Fruit fly (Drosophila melanogaster) whole organism, embryonic: ENCODE measurements around the gene CG18281.
A peak's percentile ranks its signal among the peaks of the same experiment; 100 is the strongest.

Experiments used
- Bdp1 ChIP-seq: fragments of 200-800 bp; sonication (Bioruptor generic); optimal IDR thresholded peaks from 3 replicates; lab custom pipeline; 2016; ENCODE audit warnings: missing biosample characterization, missing genetic modification characterization
- Bgb ChIP-seq: fragments of 200-800 bp; sonication (Bioruptor generic); IDR thresholded peaks from 2 replicates; pipeline ENCODE4 v1.3.6; 2022; ENCODE audit warnings: missing biosample characterization, missing genetic modification characterization; ENCODE audit not compliant: partially characterized antibody
- CG10462 ChIP-seq: fragments of 200-800 bp; sonication (Bioruptor generic); optimal IDR thresholded peaks from 2 replicates; lab custom pipeline; 2016; ENCODE audit warnings: missing biosample characterization, missing genetic modification characterization
- CG10654 ChIP-seq: fragments of 200-800 bp; sonication (Bioruptor generic); optimal IDR thresholded peaks from 2 replicates; lab custom pipeline; 2016; ENCODE audit warnings: missing biosample characterization, missing genetic modification characterization
- CG10959 ChIP-seq: fragments of 200-800 bp; sonication (Bioruptor generic); IDR thresholded peaks from 2 replicates; pipeline ENCODE4 v1.3.6; 2022; ENCODE audit warnings: missing biosample characterization, missing genetic modification characterization
- CG11398 ChIP-seq: fragments of 200-800 bp; sonication (Bioruptor generic); optimal IDR thresholded peaks from 2 replicates; lab custom pipeline; 2016; ENCODE audit warnings: missing biosample characterization, missing genetic modification characterization
- CG11504 ChIP-seq: fragments of 200-800 bp; sonication (Bioruptor generic); optimal IDR thresholded peaks from 3 replicates; lab custom pipeline; 2019; ENCODE audit warnings: missing biosample characterization, mild to moderate bottlenecking, missing genetic modification characterization, moderate library complexity
- CG12219 ChIP-seq: fragments of 200-800 bp; sonication (Bioruptor generic); optimal IDR thresholded peaks from 3 replicates; lab custom pipeline; 2018; ENCODE audit warnings: missing biosample characterization, mild to moderate bottlenecking, missing genetic modification characterization
- CG13287 ChIP-seq: fragments of 200-800 bp; sonication (Bioruptor generic); IDR thresholded peaks from 2 replicates; pipeline ENCODE4 v1.3.6; 2022; ENCODE audit warnings: missing biosample characterization, missing genetic modification characterization; ENCODE audit not compliant: partially characterized antibody
- CG14014 ChIP-seq: fragments of 200-800 bp; sonication (Bioruptor generic); IDR thresholded peaks from 2 replicates; pipeline ENCODE4 v1.3.6; 2022; ENCODE audit warnings: missing biosample characterization, missing genetic modification characterization
- CG14667 ChIP-seq: fragments of 200-800 bp; sonication (Bioruptor generic); IDR thresholded peaks from 2 replicates; pipeline ENCODE4 v1.3.6; 2022; ENCODE audit warnings: missing biosample characterization, missing genetic modification characterization
- CG1529 ChIP-seq: fragments of 200-800 bp; sonication (Bioruptor generic); optimal IDR thresholded peaks from 3 replicates; lab custom pipeline; 2018; ENCODE audit warnings: missing biosample characterization, missing genetic modification characterization
- CG15514 ChIP-seq: fragments of 200-800 bp; sonication (Bioruptor generic); optimal IDR thresholded peaks from 3 replicates; lab custom pipeline; 2017; ENCODE audit warnings: missing biosample characterization, missing genetic modification characterization, mild to moderate bottlenecking, moderate library complexity, missing genetic modification reagents
- CG1602 ChIP-seq: fragments of 200-800 bp; sonication (Bioruptor generic); optimal IDR thresholded peaks from 3 replicates; lab custom pipeline; 2016; ENCODE audit warnings: missing biosample characterization, missing genetic modification characterization
- CG1603 ChIP-seq: fragments of 200-800 bp; sonication (Bioruptor generic); optimal IDR thresholded peaks from 2 replicates; lab custom pipeline; 2019; ENCODE audit warnings: missing biosample characterization, mild to moderate bottlenecking, missing genetic modification characterization, moderate library complexity
- CG17361 ChIP-seq: fragments of 200-800 bp; sonication (Bioruptor generic); IDR thresholded peaks from 3 replicates; pipeline ENCODE4 v1.3.6; 2022; ENCODE audit warnings: missing biosample characterization, missing genetic modification characterization
- CG18619 ChIP-seq: fragments of 200-800 bp; sonication (Bioruptor generic); optimal IDR thresholded peaks from 3 replicates; lab custom pipeline; 2017; ENCODE audit warnings: missing biosample characterization, mild to moderate bottlenecking, missing genetic modification characterization
- CG2712 ChIP-seq: fragments of 200-800 bp; optimal IDR thresholded peaks from 3 replicates; lab custom pipeline; 2019; ENCODE audit warnings: missing biosample characterization, mild to moderate bottlenecking, missing genetic modification characterization, moderate library complexity
- CG32532 ChIP-seq: fragments of 200-800 bp; sonication (Bioruptor generic); IDR thresholded peaks from 2 replicates; pipeline ENCODE4 v1.3.6; 2022; ENCODE audit warnings: missing biosample characterization, missing genetic modification characterization
- CG3995 ChIP-seq: fragments of 200-800 bp; sonication (Bioruptor generic); optimal IDR thresholded peaks from 3 replicates; lab custom pipeline; 2016; ENCODE audit warnings: missing biosample characterization, missing genetic modification characterization
- CG43689 ChIP-seq: fragments of 200-800 bp; sonication (Bioruptor generic); IDR thresholded peaks from 2 replicates; pipeline ENCODE4 v1.3.6; 2022; ENCODE audit warnings: missing biosample characterization, missing genetic modification characterization
- CG4730 ChIP-seq: fragments of 200-800 bp; sonication (Bioruptor generic); IDR thresholded peaks from 2 replicates; pipeline ENCODE4 v1.3.6; 2022; ENCODE audit warnings: missing biosample characterization, missing genetic modification characterization
- CG8281 ChIP-seq: fragments of 200-800 bp; sonication (Bioruptor generic); optimal IDR thresholded peaks from 2 replicates; lab custom pipeline; 2018; ENCODE audit warnings: missing biosample characterization, mild to moderate bottlenecking, missing genetic modification characterization, moderate library complexity
- CG8765 ChIP-seq: fragments of 200-800 bp; sonication (Bioruptor generic); IDR thresholded peaks from 2 replicates; pipeline ENCODE4 v1.3.6; 2022; ENCODE audit warnings: missing biosample characterization, missing genetic modification characterization
- CG9932 ChIP-seq: fragments of 200-800 bp; sonication (Bioruptor generic); IDR thresholded peaks from 2 replicates; pipeline ENCODE4 v1.3.6; 2022; ENCODE audit warnings: missing biosample characterization, missing genetic modification characterization
- D19A ChIP-seq: fragments of 200-800 bp; optimal IDR thresholded peaks from 3 replicates; lab custom pipeline; 2019; ENCODE audit warnings: missing biosample characterization, mild to moderate bottlenecking, missing genetic modification characterization, moderate library complexity
- Dip2 ChIP-seq: fragments of 200-800 bp; sonication (Bioruptor generic); IDR thresholded peaks from 2 replicates; pipeline ENCODE4 v1.3.6; 2022; ENCODE audit warnings: missing biosample characterization, missing genetic modification characterization
- Fer1 ChIP-seq: fragments of 200-800 bp; sonication (Bioruptor generic); optimal IDR thresholded peaks from 2 replicates; lab custom pipeline; 2017; ENCODE audit warnings: missing biosample characterization, mild to moderate bottlenecking, missing genetic modification characterization
- HLHmδ ChIP-seq: fragments of 200-800 bp; sonication (Bioruptor generic); optimal IDR thresholded peaks from 2 replicates; lab custom pipeline; 2018; ENCODE audit warnings: missing biosample characterization, mild to moderate bottlenecking, missing genetic modification characterization, moderate library complexity
- Nf-YC ChIP-seq: fragments of 200-800 bp; optimal IDR thresholded peaks from 3 replicates; lab custom pipeline; 2019; ENCODE audit warnings: missing biosample characterization, mild to moderate bottlenecking, missing genetic modification characterization, moderate library complexity
- Opbp ChIP-seq: fragments of 200-800 bp; sonication (Bioruptor generic); IDR thresholded peaks from 3 replicates; pipeline ENCODE4 v1.3.6; 2022; ENCODE audit warnings: missing biosample characterization, missing genetic modification characterization; ENCODE audit not compliant: partially characterized antibody
- Pdp1 ChIP-seq, 2 experiments: fragments of 200-800 bp; sonication (Bioruptor generic); optimal IDR thresholded peaks; 3 replicates each; lab custom pipeline; 2016; ENCODE audit warnings: missing biosample characterization in 2 of 2, missing genetic modification characterization in 2 of 2, mild to moderate bottlenecking in 1 of 2, moderate library complexity in 1 of 2
- Sry-β ChIP-seq: fragments of 200-800 bp; sonication (Bioruptor generic); optimal IDR thresholded peaks from 2 replicates; lab custom pipeline; 2018; ENCODE audit warnings: missing biosample characterization, mild to moderate bottlenecking, missing genetic modification characterization, moderate library complexity
- Sry-δ ChIP-seq: fragments of 200-800 bp; sonication (Bioruptor generic); optimal IDR thresholded peaks from 2 replicates; lab custom pipeline; 2016; ENCODE audit warnings: missing biosample characterization, missing genetic modification characterization
- ash1 ChIP-seq: fragments of 200-800 bp; sonication (Bioruptor generic); optimal IDR thresholded peaks from 2 replicates; lab custom pipeline; 2018; ENCODE audit warnings: missing biosample characterization, mild to moderate bottlenecking, missing genetic modification characterization
- fd64A ChIP-seq: fragments of 200-800 bp; sonication (Bioruptor generic); optimal IDR thresholded peaks from 3 replicates; lab custom pipeline; 2018; ENCODE audit warnings: missing biosample characterization, mild to moderate bottlenecking, missing genetic modification characterization
- gem ChIP-seq: fragments of 200-800 bp; sonication (Bioruptor generic); optimal IDR thresholded peaks from 2 replicates; lab custom pipeline; 2019; ENCODE audit warnings: missing biosample characterization, mild to moderate bottlenecking, missing genetic modification characterization, moderate library complexity
- klu ChIP-seq: fragments of 200-800 bp; sonication (Bioruptor generic); IDR thresholded peaks from 2 replicates; pipeline ENCODE4 v1.3.6; 2022; ENCODE audit warnings: missing biosample characterization, missing genetic modification characterization
- phol ChIP-seq: fragments of 200-800 bp; sonication (Bioruptor generic); optimal IDR thresholded peaks from 3 replicates; lab custom pipeline; 2018; ENCODE audit warnings: missing biosample characterization, mild to moderate bottlenecking, missing genetic modification characterization, moderate library complexity
- ranshi ChIP-seq: fragments of 200-800 bp; sonication (Bioruptor generic); IDR thresholded peaks from 2 replicates; pipeline ENCODE4 v1.3.6; 2022; ENCODE audit warnings: missing biosample characterization, missing genetic modification characterization
- repo ChIP-seq: fragments of 200-800 bp; sonication (Bioruptor generic); optimal IDR thresholded peaks from 2 replicates; lab custom pipeline; 2016; ENCODE audit warnings: missing biosample characterization, missing genetic modification characterization
- sug ChIP-seq: fragments of 200-800 bp; optimal IDR thresholded peaks from 2 replicates; lab custom pipeline; 2019; ENCODE audit warnings: missing biosample characterization, mild to moderate bottlenecking, missing genetic modification characterization, moderate library complexity
- trh ChIP-seq: fragments of 200-800 bp; sonication (Bioruptor generic); optimal IDR thresholded peaks from 2 replicates; lab custom pipeline; 2016; ENCODE audit warnings: missing biosample characterization, missing genetic modification characterization
- tx ChIP-seq: fragments of 200-800 bp; sonication (Bioruptor generic); optimal IDR thresholded peaks from 2 replicates; lab custom pipeline; 2016; ENCODE audit warnings: missing biosample characterization, missing genetic modification characterization
- unc-4 ChIP-seq: fragments of 200-800 bp; sonication (Bioruptor generic); IDR thresholded peaks from 2 replicates; pipeline ENCODE4 v1.3.6; 2022; ENCODE audit warnings: missing biosample characterization, missing genetic modification characterization; ENCODE audit not compliant: partially characterized antibody

The CG18281 gene

DNA sequence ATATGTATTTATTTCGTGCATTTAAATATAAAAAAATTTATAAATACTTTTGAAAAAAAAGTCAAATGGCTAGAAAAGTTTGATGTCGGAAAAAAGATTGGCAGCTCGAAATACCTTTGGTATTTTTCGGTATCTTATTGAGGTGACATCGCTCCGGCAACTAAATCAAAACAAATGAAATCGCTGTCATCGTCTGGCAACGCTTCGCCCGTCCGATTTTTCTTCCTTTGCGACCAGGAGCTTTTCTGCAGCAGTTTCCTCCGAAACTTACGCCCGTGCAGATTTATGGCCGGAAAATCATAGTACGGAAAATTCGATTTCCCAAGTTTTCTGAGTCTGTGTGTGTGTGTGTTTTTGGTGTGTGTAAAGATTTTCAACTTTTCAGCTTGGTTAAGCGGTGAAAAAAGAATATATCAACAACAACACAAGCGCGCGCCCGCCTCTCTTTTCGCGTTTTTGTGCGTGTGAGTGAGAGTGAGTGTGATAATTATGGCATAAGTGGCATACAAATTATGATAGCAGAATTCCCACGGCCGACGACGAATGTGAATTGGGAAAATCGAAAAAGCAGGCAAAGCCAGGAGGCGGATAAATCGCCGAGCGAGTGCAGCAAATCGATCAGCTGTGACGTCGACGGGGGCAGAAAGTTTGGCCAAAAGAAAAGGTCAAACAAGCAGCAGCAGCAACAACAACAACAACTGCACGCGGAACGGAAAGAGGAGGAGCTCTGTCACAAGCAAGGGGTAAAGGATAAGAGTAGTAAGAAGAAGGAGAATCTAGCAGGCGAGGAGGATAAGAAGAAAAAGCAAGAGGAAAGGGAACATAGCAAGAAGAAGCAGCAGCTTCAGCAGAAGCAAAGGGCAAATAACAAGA is 2.3 kb upstream of the CG18281 start, which contains the start of gene CG32425 (continued):
- TF ChIP-seq CG1529 (GFP tag; lab: Kevin White, UChicago) (no peak), Bdp1 (GFP tag; lab: Kevin White, UChicago) (no peak), CG17361 (GFP tag; lab: Robert Waterston, UW) (0 out of 3 replicates have a peak, but pooled peaks have one; percentile 21), CG10654 (GFP tag; lab: Kevin White, UChicago) (peak; percentile 8), fd64A (no peak), tx (no peak), Sry-δ (GFP tag; lab: Kevin White, UChicago) (no peak), gem (tag; lab: Kevin White, UChicago) (peak; percentile 48), CG12219 (GFP tag; lab: Kevin White, UChicago) (no peak), ranshi (GFP tag; lab: Robert Waterston, UW) (no peak), trh (GFP tag; lab: Kevin White, UChicago) (no peak), CG2712 (tag; lab: Kevin White, UChicago) (peak; percentile 23), CG10959 (GFP tag; lab: Robert Waterston, UW) (no peak), Dip2 (GFP tag; lab: Robert Waterston, UW) (no peak), CG8765 (GFP tag; lab: Robert Waterston, UW) (no peak), CG8281 (tag; lab: Kevin White, UChicago) (peak; percentile 3), CG32532 (GFP tag; lab: Robert Waterston, UW) (no peak), klu (GFP tag; lab: Robert Waterston, UW) (no peak), Nf-YC (tag; lab: Kevin White, UChicago) (peak; percentile 25), ash1 (GFP tag; lab: Kevin White, UChicago) (no peak), CG15514 (peak; percentile 91), CG1603 (tag; lab: Kevin White, UChicago) (peak; percentile 48), CG4730 (no peak), HLHmδ (GFP tag; lab: Kevin White, UChicago) (no peak), CG1602 (no peak), phol (tag; lab: Kevin White, UChicago) (peak; percentile 40), CG14014 (GFP tag; lab: Robert Waterston, UW) (no peak), Pdp1 (GFP tag; optimal IDR thresholded peaks at IDR 0.05; lab: Kevin White, UChicago) (peak in 1 of 2 experiments; percentile 80), CG11398 (GFP tag; lab: Kevin White, UChicago) (no peak), CG10462 (GFP tag; lab: Kevin White, UChicago) (no peak), repo (GFP tag; lab: Kevin White, UChicago) (no peak), CG14667 (no peak), sug (peak; percentile 15), Fer1 (GFP tag; lab: Kevin White, UChicago) (peak; percentile 37), CG18619 (no peak), Bgb (GFP tag; lab: Robert Waterston, UW) (peak; percentile 22; the same call in 1 of the 2 replicates), CG11504 (tag; lab: Kevin White, UChicago) (peak; percentile 46), Opbp (GFP tag; lab: Robert Waterston, UW) (no peak), Sry-β (GFP tag; lab: Kevin White, UChicago) (peak; percentile 64), unc-4 (peak; percentile 27; the same call in 1 of the 2 replicates), CG3995 (GFP tag; lab: Kevin White, UChicago) (peak; percentile 42), CG9932 (GFP tag; lab: Robert Waterston, UW) (peak; percentile 35; the same call in 1 of the 2 replicates), CG13287 (GFP tag; lab: Robert Waterston, UW) (peak; percentile 30; the same call in 1 of the 2 replicates), CG43689 (GFP tag; lab: Robert Waterston, UW) (no peak), D19A (tag; lab: Kevin White, UChicago) (no peak)
